Fruit fly (Drosophila melanogaster): ENCODE results near the gene CG7992.

- TF ChIP-seq CG8478 (optimal IDR thresholded peaks at IDR 0.05) = no peak
- no peak for TF ChIP-seq CTCF (optimal IDR thresholded peaks at IDR 0.05)
Measured at dm6 chrX:19225304-19225640, 21.8 kb downstream of the CG7992 start.
